Fruit fly (Drosophila melanogaster): ENCODE results near the gene yip2.
A peak's percentile ranks its signal among the peaks of the same experiment; 100 is the strongest.

The yip2 gene

DNA sequence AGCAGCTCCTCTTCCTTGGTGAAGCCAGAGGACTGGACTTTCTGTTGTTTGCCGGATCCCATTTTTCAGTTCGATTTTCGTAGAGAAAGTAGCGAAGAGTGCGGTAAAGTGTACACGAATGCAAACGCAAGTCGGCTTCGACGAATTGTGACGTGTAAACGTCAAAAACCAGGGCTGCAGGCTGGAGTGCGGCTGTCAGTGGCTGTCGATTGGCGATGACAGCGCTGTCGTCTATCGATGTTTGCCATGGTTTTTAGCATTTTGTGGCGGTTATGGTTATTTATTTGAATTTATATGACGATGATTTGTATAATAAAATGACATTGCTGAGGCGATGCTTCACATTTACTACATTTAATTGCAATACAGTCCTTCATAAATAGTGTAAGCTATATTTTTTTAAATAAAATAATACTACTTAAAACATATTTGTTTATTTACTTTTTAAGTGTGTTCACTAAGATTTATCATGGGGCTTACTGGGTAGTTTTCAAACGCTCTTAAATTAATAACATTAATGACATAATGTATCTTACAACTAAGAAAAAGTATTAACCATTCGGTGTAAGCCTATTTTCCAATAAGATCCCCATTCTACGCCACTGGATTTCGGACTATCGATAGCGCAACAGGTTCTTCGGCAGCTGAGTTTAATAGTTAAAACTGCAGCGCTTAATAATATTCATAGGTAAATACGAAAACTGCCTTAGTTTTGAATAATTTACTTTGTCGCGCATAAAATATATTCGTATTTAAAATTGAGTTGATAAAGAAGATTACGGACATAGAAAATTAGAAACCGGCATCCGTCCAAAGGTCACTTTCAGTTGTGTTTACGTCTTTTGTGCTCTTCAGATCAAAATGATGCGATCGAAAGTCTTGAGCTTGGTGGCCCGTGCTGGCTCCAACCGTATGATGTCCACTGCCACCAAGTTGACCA, 3.2 kb downstream of the yip2 start, which contains the start of the genes CG5885 and CG4598 (continued):
- TF ChIP-seq esn (GFP tag; optimal IDR thresholded peaks at IDR 0.05) (peak; percentile 82), CG32006 (GFP tag; optimal IDR thresholded peaks at IDR 0.05) (peak; percentile 73), CG10631 (GFP tag; optimal IDR thresholded peaks at IDR 0.05) (peak; percentile 84), Gug (GFP tag; IDR thresholded peaks at IDR 0.05) (peak; percentile 46), Blimp-1 (GFP tag; optimal IDR thresholded peaks at IDR 0.05) (peak; percentile 50), CG8119 (GFP tag; IDR thresholded peaks at IDR 0.05) (peak; percentile 73), eg (GFP tag; IDR thresholded peaks at IDR 0.05) (peak; percentile 80), CG8632 (GFP tag; optimal IDR thresholded peaks at IDR 0.05) (peak; percentile 62), CG6808 (GFP tag; optimal IDR thresholded peaks at IDR 0.05) (peak; percentile 79), CG15336 (GFP tag; IDR thresholded peaks at IDR 0.05) (no peak; the same call in none of the 2 replicates), CG6854 (GFP tag; optimal IDR thresholded peaks at IDR 0.05) (peak; percentile 7)

DNA sequence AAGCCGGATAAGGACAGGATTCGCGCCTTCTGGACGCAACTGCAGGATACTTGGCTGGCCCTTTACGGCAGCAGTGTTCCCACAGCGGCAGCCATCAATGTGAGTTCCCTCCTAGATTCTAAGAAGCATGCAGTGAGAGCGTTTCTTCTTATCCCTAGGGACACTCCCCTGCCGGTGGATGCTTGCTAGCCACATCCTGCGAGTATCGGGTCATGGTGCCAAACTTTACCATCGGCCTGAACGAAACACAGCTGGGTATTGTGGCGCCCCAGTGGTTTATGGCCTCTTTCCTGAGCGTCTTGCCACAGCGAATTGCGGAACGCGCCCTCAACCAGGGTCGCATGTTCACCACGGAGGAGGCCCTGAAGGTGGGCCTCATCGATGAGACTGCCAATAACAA, 4.2 kb downstream of the yip2 start:
- TF ChIP-seq CG3032 (tag; optimal IDR thresholded peaks at IDR 0.05): no peak
- TF ChIP-seq CG10669 (GFP tag; optimal IDR thresholded peaks at IDR 0.05): no peak
- no peak for TF ChIP-seq Met (GFP tag; optimal IDR thresholded peaks at IDR 0.05)
- TF ChIP-seq CG8319 (GFP tag; optimal IDR thresholded peaks at IDR 0.05): no peak
- no peak for TF ChIP-seq spab (GFP tag; optimal IDR thresholded peaks at IDR 0.05)
- no peak for TF ChIP-seq Sox15 (GFP tag; optimal IDR thresholded peaks at IDR 0.05)
- TF ChIP-seq Gug (GFP tag; IDR thresholded peaks at IDR 0.05): no peak
- TF ChIP-seq achi (GFP tag; optimal IDR thresholded peaks at IDR 0.05): no peak
- TF ChIP-seq CG16779 (tag; optimal IDR thresholded peaks at IDR 0.05): no peak
- TF ChIP-seq CG6276 (GFP tag; optimal IDR thresholded peaks at IDR 0.05): no peak
- TF ChIP-seq net (GFP tag; optimal IDR thresholded peaks at IDR 0.05): no peak

DNA sequence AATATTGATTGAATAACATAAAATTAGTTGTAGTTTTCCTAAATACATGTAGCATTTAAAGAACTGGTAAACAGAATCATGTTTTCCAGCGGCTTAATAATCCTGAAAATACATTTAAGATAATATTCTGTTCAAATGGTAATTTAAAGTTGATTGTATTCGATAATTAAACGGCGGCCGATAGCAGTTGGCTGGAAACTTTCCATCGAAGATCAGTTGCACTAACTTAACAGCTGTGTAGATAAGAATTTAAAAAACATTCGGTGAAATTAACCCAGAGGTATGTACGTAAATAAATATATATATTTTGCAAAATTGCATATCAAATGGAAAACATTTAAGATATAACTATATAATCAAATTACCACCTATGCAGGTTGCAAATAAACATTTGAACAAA, 4.9 kb downstream of the yip2 start, which contains the start of gene CG4594:
TSS of gene CG4594 (plus strand) at position 212 of the 400 bp plus-strand sequence.
- TF ChIP-seq svp (GFP tag) (peak; percentile 46), CG11902 (GFP tag; optimal IDR thresholded peaks at IDR 0.05) (no peak)

DNA sequence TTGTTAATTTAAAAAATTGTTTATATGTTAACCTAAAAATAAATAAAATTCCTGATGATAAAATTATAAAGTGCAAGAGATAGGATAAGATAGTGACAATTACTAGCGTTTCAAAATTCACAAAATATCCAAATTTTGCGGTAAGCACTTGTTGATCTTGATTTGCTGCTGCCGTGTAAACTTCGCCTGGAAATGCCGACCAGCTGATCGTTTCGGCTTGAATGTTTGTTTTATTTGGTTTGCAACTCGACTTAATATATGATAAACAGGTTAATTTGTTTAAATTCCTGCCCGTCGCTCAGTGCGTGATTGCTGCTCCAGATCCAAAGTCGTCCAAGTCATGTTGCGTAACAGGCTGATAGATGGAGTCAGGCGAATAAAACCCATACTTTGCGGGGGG, 6.3 kb downstream of the yip2 start, which contains the start of gene CG4592:
TSS of gene CG4592 (plus strand) at position 233 of the 400 bp plus-strand sequence.
- TF ChIP-seq esn (GFP tag; optimal IDR thresholded peaks at IDR 0.05) (peak; percentile 86), spab (GFP tag; optimal IDR thresholded peaks at IDR 0.05) (peak; percentile 44), Smox (GFP tag; optimal IDR thresholded peaks at IDR 0.05) (peak; percentile 81), ss (GFP tag; optimal IDR thresholded peaks at IDR 0.05) (no peak), CG8119 (GFP tag; IDR thresholded peaks at IDR 0.05) (peak; percentile 73), cyc (GFP tag; optimal IDR thresholded peaks at IDR 0.05) (peak; percentile 69), Ets96B (tag; optimal IDR thresholded peaks at IDR 0.05) (no peak), Ets21C (GFP tag; optimal IDR thresholded peaks at IDR 0.05) (no peak), Blimp-1 (GFP tag; optimal IDR thresholded peaks at IDR 0.05) (peak; percentile 36), dac (GFP tag; optimal IDR thresholded peaks at IDR 0.05) (no peak), vri (GFP tag; optimal IDR thresholded peaks at IDR 0.05) (peak; percentile 82), Hr39 (GFP tag; optimal IDR thresholded peaks at IDR 0.05) (peak; percentile 74), CG31627 (GFP tag; optimal IDR thresholded peaks at IDR 0.05) (peak; percentile 70), CG11762 (GFP tag; optimal IDR thresholded peaks at IDR 0.05; ENCODE audit: insufficient read depth) (peak; percentile 29), Gug (GFP tag; IDR thresholded peaks at IDR 0.05) (peak; percentile 31; the same call in 1 of the 2 replicates), CG16779 (tag; optimal IDR thresholded peaks at IDR 0.05) (peak; percentile 40), CG10669 (GFP tag; optimal IDR thresholded peaks at IDR 0.05) (no peak), svp (GFP tag) (peak; percentile 84), fd59A (GFP tag; optimal IDR thresholded peaks at IDR 0.05) (peak; percentile 43), lz (GFP tag; optimal IDR thresholded peaks at IDR 0.05) (peak; percentile 75), OdsH (GFP tag; optimal IDR thresholded peaks at IDR 0.05) (no peak), Hr4 (GFP tag; optimal IDR thresholded peaks at IDR 0.05) (peak; percentile 78), Hr38 (GFP tag; optimal IDR thresholded peaks at IDR 0.05) (no peak), CG3032 (tag; optimal IDR thresholded peaks at IDR 0.05) (peak; percentile 72), CG15336 (GFP tag; IDR thresholded peaks at IDR 0.05) (peak; percentile 83), fkh (GFP tag; optimal IDR thresholded peaks at IDR 0.05) (peak; percentile 97), Sox102F (GFP tag; optimal IDR thresholded peaks at IDR 0.05) (peak; percentile 82), dsx (GFP tag; optimal IDR thresholded peaks at IDR 0.05; ENCODE audit: poor library complexity, severe bottlenecking) (peak; percentile 63), CG6808 (GFP tag; optimal IDR thresholded peaks at IDR 0.05) (peak; percentile 62), Met (GFP tag; optimal IDR thresholded peaks at IDR 0.05) (peak; percentile 82), eg (GFP tag; IDR thresholded peaks at IDR 0.05) (peak; percentile 85), CG6276 (GFP tag; optimal IDR thresholded peaks at IDR 0.05) (peak; percentile 60)

Data from whole organism, prepupa.